Fruit fly (Drosophila melanogaster) whole organism, embryonic: ENCODE measurements around the gene CG31327.

Experiments used
- Adf1 ChIP-seq: fragments of 200-800 bp; sonication (Bioruptor generic); IDR thresholded peaks from 2 replicates; pipeline ENCODE4 v1.3.6; 2022; ENCODE audit warnings: missing biosample characterization, missing genetic modification characterization
- B-H2 ChIP-seq: fragments of 200-800 bp; sonication (Bioruptor generic); optimal IDR thresholded peaks from 2 replicates; lab custom pipeline; 2018; ENCODE audit warnings: missing biosample characterization, mild to moderate bottlenecking, missing genetic modification characterization
- CG10147 ChIP-seq: fragments of 200-800 bp; sonication (Bioruptor generic); optimal IDR thresholded peaks from 2 replicates; lab custom pipeline; 2019; ENCODE audit warnings: missing biosample characterization, mild to moderate bottlenecking, missing genetic modification characterization, moderate library complexity
- CG10274 ChIP-seq: fragments of 200-800 bp; sonication (Bioruptor generic); optimal IDR thresholded peaks from 3 replicates; lab custom pipeline; 2017; ENCODE audit warnings: missing biosample characterization, mild to moderate bottlenecking, missing genetic modification characterization
- CG11085 ChIP-seq: fragments of 200-800 bp; sonication (Bioruptor generic); IDR thresholded peaks from 2 replicates; pipeline ENCODE4 v1.3.6; 2022; ENCODE audit warnings: missing biosample characterization, missing genetic modification characterization
- CG12104 ChIP-seq: fragments of 200-800 bp; sonication (Bioruptor generic); optimal IDR thresholded peaks from 3 replicates; lab custom pipeline; 2016; ENCODE audit warnings: missing biosample characterization, missing genetic modification characterization
- CG15011 ChIP-seq: fragments of 200-800 bp; sonication (Bioruptor generic); optimal IDR thresholded peaks from 3 replicates; lab custom pipeline; 2018; ENCODE audit warnings: missing biosample characterization, mild to moderate bottlenecking, missing genetic modification characterization
- CG15601 ChIP-seq: fragments of 200-800 bp; sonication (Bioruptor generic); optimal IDR thresholded peaks from 3 replicates; lab custom pipeline; 2019; ENCODE audit warnings: missing biosample characterization, mild to moderate bottlenecking, missing genetic modification characterization, moderate library complexity
- CG16815 ChIP-seq: fragments of 200-800 bp; sonication (Bioruptor generic); optimal IDR thresholded peaks from 3 replicates; lab custom pipeline; 2017; ENCODE audit warnings: missing biosample characterization, mild to moderate bottlenecking, missing genetic modification characterization
- CG2116 ChIP-seq: fragments of 200-800 bp; sonication (Bioruptor generic); optimal IDR thresholded peaks from 3 replicates; lab custom pipeline; 2018; ENCODE audit warnings: missing biosample characterization, mild to moderate bottlenecking, missing genetic modification characterization
- CG2199 ChIP-seq: fragments of 200-800 bp; sonication (Bioruptor generic); IDR thresholded peaks from 3 replicates; pipeline ENCODE4 v1.3.6; 2022; ENCODE audit warnings: missing biosample characterization, missing genetic modification characterization
- CG2712 ChIP-seq: fragments of 200-800 bp; optimal IDR thresholded peaks from 3 replicates; lab custom pipeline; 2019; ENCODE audit warnings: missing biosample characterization, mild to moderate bottlenecking, missing genetic modification characterization, moderate library complexity
- CG33557 ChIP-seq: fragments of 200-800 bp; sonication (Bioruptor generic); optimal IDR thresholded peaks from 2 replicates; lab custom pipeline; 2019; ENCODE audit warnings: missing biosample characterization, mild to moderate bottlenecking, missing genetic modification characterization, moderate library complexity
- CG3838 ChIP-seq: fragments of 200-800 bp; sonication (Bioruptor generic); optimal IDR thresholded peaks from 3 replicates; lab custom pipeline; 2016; ENCODE audit warnings: missing biosample characterization, missing genetic modification characterization
- CG4360 ChIP-seq: fragments of 200-800 bp; sonication (Bioruptor generic); IDR thresholded peaks from 2 replicates; pipeline ENCODE4 v1.3.6; 2022; ENCODE audit warnings: missing biosample characterization, missing genetic modification characterization
- CG43689 ChIP-seq: fragments of 200-800 bp; sonication (Bioruptor generic); IDR thresholded peaks from 2 replicates; pipeline ENCODE4 v1.3.6; 2022; ENCODE audit warnings: missing biosample characterization, missing genetic modification characterization
- CG7372 ChIP-seq: fragments of 200-800 bp; sonication (Bioruptor generic); IDR thresholded peaks from 2 replicates; pipeline ENCODE4 v1.3.6; 2022; ENCODE audit warnings: missing biosample characterization, missing genetic modification characterization
- CG7556 ChIP-seq: fragments of 200-800 bp; sonication (Bioruptor generic); optimal IDR thresholded peaks from 2 replicates; lab custom pipeline; 2017; ENCODE audit warnings: missing biosample characterization, mild to moderate bottlenecking, missing genetic modification characterization
- CG7839 ChIP-seq: fragments of 200-800 bp; sonication (Bioruptor generic); optimal IDR thresholded peaks from 3 replicates; lab custom pipeline; 2018; ENCODE audit warnings: missing biosample characterization, mild to moderate bottlenecking, missing genetic modification characterization, moderate library complexity
- CG7987 ChIP-seq: fragments of 200-800 bp; sonication (Bioruptor generic); optimal IDR thresholded peaks from 2 replicates; lab custom pipeline; 2018; ENCODE audit warnings: missing biosample characterization, mild to moderate bottlenecking, missing genetic modification characterization, moderate library complexity
- CG8359 ChIP-seq: fragments of 200-800 bp; sonication (Bioruptor generic); optimal IDR thresholded peaks from 2 replicates; lab custom pipeline; 2017; ENCODE audit warnings: missing biosample characterization, mild to moderate bottlenecking, missing genetic modification characterization, borderline replicate concordance
- CG8924 ChIP-seq: fragments of 200-800 bp; optimal IDR thresholded peaks from 3 replicates; lab custom pipeline; 2019; ENCODE audit warnings: missing biosample characterization, mild to moderate bottlenecking, missing genetic modification characterization, moderate library complexity
- CG9727 ChIP-seq: fragments of 200-800 bp; sonication (Bioruptor generic); optimal IDR thresholded peaks from 3 replicates; lab custom pipeline; 2017; ENCODE audit warnings: missing biosample characterization, mild to moderate bottlenecking, missing genetic modification characterization
- E2f1 ChIP-seq: fragments of 200-800 bp; sonication (Bioruptor generic); IDR thresholded peaks from 2 replicates; pipeline ENCODE4 v1.3.6; 2022; ENCODE audit warnings: missing biosample characterization, missing genetic modification characterization
- E2f2 ChIP-seq: fragments of 200-800 bp; sonication (Bioruptor generic); IDR thresholded peaks from 2 replicates; pipeline ENCODE4 v1.3.6; 2022; ENCODE audit warnings: missing biosample characterization, missing genetic modification characterization
- Fer1 ChIP-seq: fragments of 200-800 bp; sonication (Bioruptor generic); optimal IDR thresholded peaks from 2 replicates; lab custom pipeline; 2017; ENCODE audit warnings: missing biosample characterization, mild to moderate bottlenecking, missing genetic modification characterization
- H2.0 ChIP-seq: fragments of 200-800 bp; sonication (Bioruptor generic); IDR thresholded peaks from 2 replicates; pipeline ENCODE4 v1.3.6; 2022; ENCODE audit warnings: missing biosample characterization, missing genetic modification characterization
- Lhr ChIP-seq: fragments of 200-800 bp; sonication (Bioruptor generic); optimal IDR thresholded peaks from 3 replicates; lab custom pipeline; 2017; ENCODE audit warnings: mild to moderate bottlenecking, missing biosample characterization, missing genetic modification reagents, missing genetic modification characterization
- Med ChIP-seq: fragments of 200-800 bp; sonication (Bioruptor generic); peaks from one replicate; lab custom pipeline; 2016; ENCODE audit warnings: missing biosample characterization, missing genetic modification characterization, mild to moderate bottlenecking, inconsistent platforms, moderate library complexity
- Pdp1 ChIP-seq, 2 experiments: fragments of 200-800 bp; sonication (Bioruptor generic); optimal IDR thresholded peaks; 3 replicates each; lab custom pipeline; 2016; ENCODE audit warnings: missing biosample characterization in 2 of 2, missing genetic modification characterization in 2 of 2, mild to moderate bottlenecking in 1 of 2, moderate library complexity in 1 of 2
- Rfx ChIP-seq: fragments of 200-800 bp; sonication (Bioruptor generic); IDR thresholded peaks from 2 replicates; pipeline ENCODE4 v1.3.6; 2022; ENCODE audit warnings: missing biosample characterization, missing genetic modification characterization
- Ssrp ChIP-seq: fragments of 200-800 bp; sonication (Bioruptor generic); optimal IDR thresholded peaks from 2 replicates; lab custom pipeline; 2018; ENCODE audit warnings: missing biosample characterization, mild to moderate bottlenecking, missing genetic modification characterization, moderate library complexity
- Vsx1 ChIP-seq: fragments of 200-800 bp; sonication (Bioruptor generic); optimal IDR thresholded peaks from 2 replicates; lab custom pipeline; 2017; ENCODE audit warnings: missing biosample characterization, mild to moderate bottlenecking, missing genetic modification characterization, missing genetic modification reagents
- al ChIP-seq: fragments of 200-800 bp; sonication (Bioruptor generic); IDR thresholded peaks from 2 replicates; pipeline ENCODE4 v1.3.6; 2022; ENCODE audit warnings: missing biosample characterization, missing genetic modification characterization
- cad ChIP-seq: fragments of >200 bp; optimal IDR thresholded peaks from 2 replicates; lab custom pipeline; 2017; ENCODE audit warnings: missing biosample characterization, missing genetic modification characterization
- caup ChIP-seq: fragments of 200-800 bp; sonication (Bioruptor generic); optimal IDR thresholded peaks from 3 replicates; lab custom pipeline; 2017; ENCODE audit warnings: missing biosample characterization, mild to moderate bottlenecking, missing genetic modification characterization, moderate library complexity; ENCODE audit not compliant: severe bottlenecking
- chif ChIP-seq, 2 experiments: fragments of 200-800 bp; sonication (Bioruptor generic); optimal IDR thresholded peaks; 3 replicates each; lab custom pipeline; 2016; ENCODE audit warnings: missing biosample characterization in 2 of 2, missing genetic modification characterization in 2 of 2
- chn ChIP-seq: fragments of 200-800 bp; sonication (Bioruptor generic); optimal IDR thresholded peaks from 2 replicates; lab custom pipeline; 2016; ENCODE audit warnings: missing biosample characterization, missing genetic modification characterization
- corto ChIP-seq: fragments of 200-800 bp; sonication (Bioruptor generic); optimal IDR thresholded peaks from 2 replicates; lab custom pipeline; 2016; ENCODE audit warnings: missing biosample characterization, mild to moderate bottlenecking, missing genetic modification characterization, moderate library complexity
- dm ChIP-seq: fragments of 200-800 bp; sonication (Bioruptor generic); optimal IDR thresholded peaks from 3 replicates; lab custom pipeline; 2016; ENCODE audit warnings: missing biosample characterization, missing genetic modification characterization
- en ChIP-seq: fragments of 200-800 bp; sonication (Bioruptor generic); optimal IDR thresholded peaks from 2 replicates; lab custom pipeline; 2016; ENCODE audit warnings: missing biosample characterization, missing genetic modification characterization
- ftz-f1 ChIP-seq: fragments of 200-800 bp; sonication (Bioruptor generic); optimal IDR thresholded peaks from 2 replicates; lab custom pipeline; 2016; ENCODE audit warnings: missing biosample characterization, missing genetic modification characterization
- knrl ChIP-seq: fragments of 200-800 bp; sonication (Bioruptor generic); IDR thresholded peaks from 3 replicates; pipeline ENCODE4 v1.3.6; 2022; ENCODE audit warnings: missing biosample characterization, missing genetic modification characterization; ENCODE audit not compliant: partially characterized antibody
- otp ChIP-seq: fragments of 200-800 bp; sonication (Bioruptor generic); IDR thresholded peaks from 3 replicates; pipeline ENCODE4, ENCODE4 v1.3.6; 2022; ENCODE audit warnings: missing biosample characterization, missing genetic modification characterization
- ro ChIP-seq: fragments of 200-800 bp; sonication (Bioruptor generic); IDR thresholded peaks from 2 replicates; pipeline ENCODE4 v1.3.6; 2022; ENCODE audit warnings: missing biosample characterization, missing genetic modification characterization
- sna ChIP-seq: fragments of 200-800 bp; sonication (Bioruptor generic); IDR thresholded peaks from 2 replicates; pipeline ENCODE4 v1.3.6; 2022; ENCODE audit warnings: missing biosample characterization, missing genetic modification characterization; ENCODE audit not compliant: partially characterized antibody
- so ChIP-seq: fragments of 200-800 bp; sonication (Bioruptor generic); IDR thresholded peaks from 3 replicates; pipeline ENCODE4 v1.3.6; 2022; ENCODE audit warnings: missing biosample characterization, missing genetic modification characterization
- tio ChIP-seq: fragments of 200-800 bp; sonication (Bioruptor generic); optimal IDR thresholded peaks from 2 replicates; lab custom pipeline; 2017; ENCODE audit warnings: missing biosample characterization, missing genetic modification characterization, inconsistent platforms
- wor ChIP-seq: fragments of 200-800 bp; sonication (Bioruptor generic); IDR thresholded peaks from 2 replicates; pipeline ENCODE4 v1.3.6; 2022; ENCODE audit warnings: missing biosample characterization, missing genetic modification characterization

CG31327 gene

dm6 chr3R:14108158-14108921, 51.7 kb downstream of the CG31327 start, which contains the start of gene CG12402 (continued):
- TF ChIP-seq CG4360, result peak; percentile 67
- peak; percentile 25; the same call in 1 of the 2 replicates for TF ChIP-seq al (GFP tag; lab: Robert Waterston, UW)
- TF ChIP-seq E2f2 (GFP tag; lab: Robert Waterston, UW), result peak; percentile 68
- TF ChIP-seq Vsx1 (GFP tag; lab: Kevin White, UChicago), result peak; percentile 75
- TF ChIP-seq H2.0 (GFP tag; lab: Robert Waterston, UW), result peak; percentile 86
- peak; percentile 71 for TF ChIP-seq tio (GFP tag; lab: Kevin White, UChicago)
- peak; percentile 81 for TF ChIP-seq Rfx (GFP tag; lab: Robert Waterston, UW)
- peak; percentile 84 for TF ChIP-seq CG2199 (GFP tag; lab: Robert Waterston, UW)
- peak; percentile 56 for TF ChIP-seq wor (GFP tag; lab: Robert Waterston, UW)
- TF ChIP-seq Med (GFP tag; lab: Kevin White, UChicago), result peak; percentile 94
- TF ChIP-seq ftz-f1 (GFP tag; lab: Kevin White, UChicago), result peak; percentile 99
- peak; percentile 47 for TF ChIP-seq Lhr
- TF ChIP-seq Adf1 (GFP tag; lab: Robert Waterston, UW), result peak; percentile 27
- TF ChIP-seq CG12104 (GFP tag; lab: Kevin White, UChicago), result peak; percentile 70
- TF ChIP-seq cad, result no peak
- TF ChIP-seq CG3838 (GFP tag; lab: Kevin White, UChicago), result no peak
- TF ChIP-seq Ssrp (tag; lab: Kevin White, UChicago), result peak; percentile 81
- TF ChIP-seq chn, result peak; percentile 87
- peak; percentile 26 for TF ChIP-seq en (GFP tag; lab: Kevin White, UChicago)
- peak; percentile 45 for TF ChIP-seq CG33557 (GFP tag; lab: Kevin White, UChicago)
- TF ChIP-seq CG10147 (GFP tag; lab: Kevin White, UChicago), result peak; percentile 70
- TF ChIP-seq CG9727, result peak; percentile 75
- TF ChIP-seq sna (GFP tag; lab: Robert Waterston, UW), result peak; percentile 19; the same call in 1 of the 2 replicates
- peak; percentile 77 for TF ChIP-seq so (GFP tag; lab: Robert Waterston, UW)
- peak; percentile 87 for TF ChIP-seq Fer1 (GFP tag; lab: Kevin White, UChicago)
- peak; percentile 60 for TF ChIP-seq dm (GFP tag; lab: Kevin White, UChicago)
- 0 out of 2 replicates have a peak, but pooled peaks have one; percentile 10 for TF ChIP-seq CG11085 (GFP tag; lab: Robert Waterston, UW)
- TF ChIP-seq E2f1, result peak; percentile 87
- TF ChIP-seq corto (GFP tag; lab: Kevin White, UChicago), result no peak
- TF ChIP-seq CG2116 (GFP tag; lab: Kevin White, UChicago), result peak; percentile 49
- TF ChIP-seq CG7372, result peak; percentile 65
- TF ChIP-seq CG43689 (GFP tag; lab: Robert Waterston, UW), result peak; percentile 73; the same call in 1 of the 2 replicates
- peak; percentile 10 for TF ChIP-seq B-H2 (GFP tag; lab: Kevin White, UChicago)
- TF ChIP-seq knrl (GFP tag; lab: Robert Waterston, UW), result no peak
- peak; percentile 61 for TF ChIP-seq CG7987
- peak; percentile 92 for TF ChIP-seq otp (GFP tag; lab: Robert Waterston, UW)
- TF ChIP-seq Pdp1 (GFP tag; optimal IDR thresholded peaks at IDR 0.05; lab: Kevin White, UChicago), result peak; percentile 52 to 93
- peak; percentile 80 for TF ChIP-seq caup
- TF ChIP-seq CG15601, result peak; percentile 58
- TF ChIP-seq CG7839 (tag; lab: Kevin White, UChicago), result peak; percentile 89
- TF ChIP-seq CG8359 (GFP tag; lab: Kevin White, UChicago), result peak; percentile 65
- TF ChIP-seq CG2712 (tag; lab: Kevin White, UChicago), result peak; percentile 91
- peak; percentile 71 for TF ChIP-seq CG15011 (GFP tag; lab: Kevin White, UChicago)
- TF ChIP-seq ro (GFP tag; lab: Robert Waterston, UW), result peak; percentile 76
- peak; percentile 48 for TF ChIP-seq CG10274 (GFP tag; lab: Kevin White, UChicago)
- peak; percentile 83 for TF ChIP-seq CG7556 (GFP tag; lab: Kevin White, UChicago)
- TF ChIP-seq chif (GFP tag; optimal IDR thresholded peaks at IDR 0.05; lab: Kevin White, UChicago), result peak; percentile 59 to 60
- peak; percentile 86 for TF ChIP-seq CG8924 (tag; lab: Kevin White, UChicago)
- TF ChIP-seq CG16815 (GFP tag; lab: Kevin White, UChicago), result peak; percentile 43
